Worm (Caenorhabditis elegans) whole organism, L3 larva: ENCODE data around the gene lgc-27.

ENCODE experiments used
- R02D3.7 ChIP-seq: fragments of 150-350 bp; optimal IDR thresholded peaks from 2 replicates; lab custom pipeline; 2014; ENCODE audit warnings: missing biosample characterization, missing genetic modification characterization
- ama-1 ChIP-seq: fragments of 150-350 bp; optimal IDR thresholded peaks from 2 replicates; lab custom pipeline; 2018
- ceh-28 ChIP-seq: fragments of 150-350 bp; optimal IDR thresholded peaks from 2 replicates; lab custom pipeline; 2014; ENCODE audit warnings: missing biosample characterization, missing genetic modification reagents, missing genetic modification characterization
- ceh-82 ChIP-seq: fragments of 150-350 bp; optimal IDR thresholded peaks from 2 replicates; lab custom pipeline; 2014; ENCODE audit warnings: missing biosample characterization, missing genetic modification characterization
- daf-12 ChIP-seq: fragments of 150-350 bp; optimal IDR thresholded peaks from 2 replicates; lab custom pipeline; 2014; ENCODE audit warnings: missing biosample characterization, missing genetic modification reagents, missing genetic modification characterization
- egl-27 ChIP-seq: sonication (generic microtip); optimal IDR thresholded peaks from 4 replicates; lab custom pipeline; 2017; ENCODE audit warnings: missing biosample characterization, missing genetic modification reagents, missing genetic modification characterization
- egl-5 ChIP-seq: fragments of 150-350 bp; optimal IDR thresholded peaks from 2 replicates; lab custom pipeline; 2017; ENCODE audit warnings: missing biosample characterization, missing genetic modification reagents, missing genetic modification characterization, inconsistent platforms
- elt-1 ChIP-seq: fragments of 150-350 bp; optimal IDR thresholded peaks from 2 replicates; lab custom pipeline; 2014; ENCODE audit warnings: missing biosample characterization, missing genetic modification characterization
- elt-2 ChIP-seq: sonication (generic microtip); optimal IDR thresholded peaks from 2 replicates; lab custom pipeline; 2016; ENCODE audit warnings: missing genetic modification reagents, mild to moderate bottlenecking, missing genetic modification characterization, missing compliant biosample characterization
- elt-3 ChIP-seq, 3 experiments: fragments of 150-350 bp in 1 of 3; sonication (generic microtip) in 2 of 3; optimal IDR thresholded peaks; 2 replicates in 2 of 3; 4 replicates in 1 of 3; lab custom pipeline; 2014 to 2017; ENCODE audit warnings: missing biosample characterization in 3 of 3, missing genetic modification characterization in 3 of 3
- eor-1 ChIP-seq, 2 experiments: fragments of 150-350 bp; optimal IDR thresholded peaks; 2 replicates each; lab custom pipeline; 2014 to 2018; ENCODE audit warnings: missing biosample characterization in 2 of 2, missing genetic modification characterization in 2 of 2
- fkh-10 ChIP-seq: sonication (generic microtip); optimal IDR thresholded peaks from 2 replicates; lab custom pipeline; 2017; ENCODE audit warnings: missing biosample characterization, missing genetic modification reagents, missing genetic modification characterization
- fkh-2 ChIP-seq: fragments of 150-350 bp; optimal IDR thresholded peaks from 2 replicates; lab custom pipeline; 2014; ENCODE audit warnings: missing biosample characterization, missing genetic modification reagents, missing genetic modification characterization
- fos-1 ChIP-seq: fragments of 150-350 bp; optimal IDR thresholded peaks from 2 replicates; lab custom pipeline; 2014; ENCODE audit warnings: missing biosample characterization, missing genetic modification characterization
- jun-1 ChIP-seq: fragments of 150-350 bp; optimal IDR thresholded peaks from 2 replicates; lab custom pipeline; 2014; ENCODE audit warnings: missing biosample characterization, missing genetic modification reagents, missing genetic modification characterization
- lin-15B ChIP-seq: fragments of 150-350 bp; optimal IDR thresholded peaks from 2 replicates; lab custom pipeline; 2014; ENCODE audit warnings: missing biosample characterization, missing genetic modification characterization
- lin-39 ChIP-seq: fragments of 150-350 bp; optimal IDR thresholded peaks from 2 replicates; lab custom pipeline; 2018; ENCODE audit warnings: missing biosample characterization, missing genetic modification reagents, missing genetic modification characterization
- lsy-12 ChIP-seq: sonication (generic microtip); optimal IDR thresholded peaks from 2 replicates; lab custom pipeline; 2016; ENCODE audit warnings: mild to moderate bottlenecking, missing genetic modification characterization, missing compliant biosample characterization
- mdl-1 ChIP-seq: fragments of 150-350 bp; optimal IDR thresholded peaks from 2 replicates; lab custom pipeline; 2014; ENCODE audit warnings: missing biosample characterization, missing genetic modification characterization
- mml-1 ChIP-seq: fragments of 150-350 bp; sonication (generic microtip); optimal IDR thresholded peaks from 3 replicates; lab custom pipeline; 2014; ENCODE audit warnings: missing biosample characterization, missing genetic modification characterization
- nfya-1 ChIP-seq: sonication (generic microtip); optimal IDR thresholded peaks from 2 replicates; lab custom pipeline; 2017; ENCODE audit warnings: missing genetic modification characterization, mild to moderate bottlenecking, missing compliant biosample characterization, antibody characterized with exemption, moderate library complexity; ENCODE audit not compliant: insufficient read depth
- nhr-11 ChIP-seq: fragments of 150-350 bp; optimal IDR thresholded peaks from 2 replicates; lab custom pipeline; 2014; ENCODE audit warnings: missing biosample characterization, missing genetic modification characterization
- nhr-23 ChIP-seq: fragments of 150-350 bp; optimal IDR thresholded peaks from 2 replicates; lab custom pipeline; 2014; ENCODE audit warnings: missing biosample characterization, missing genetic modification reagents, missing genetic modification characterization
- nhr-237 ChIP-seq: fragments of 150-350 bp; optimal IDR thresholded peaks from 2 replicates; lab custom pipeline; 2014; ENCODE audit warnings: missing biosample characterization, missing genetic modification characterization
- nhr-25 ChIP-seq: sonication (generic microtip); optimal IDR thresholded peaks from 2 replicates; lab custom pipeline; 2017; ENCODE audit warnings: missing biosample characterization, missing genetic modification characterization
- nhr-28 ChIP-seq: fragments of 150-350 bp; optimal IDR thresholded peaks from 2 replicates; lab custom pipeline; 2014; ENCODE audit warnings: missing biosample characterization, missing genetic modification characterization
- nhr-43 ChIP-seq: sonication (generic microtip); optimal IDR thresholded peaks from 2 replicates; lab custom pipeline; 2016; ENCODE audit warnings: mild to moderate bottlenecking, missing genetic modification characterization, missing compliant biosample characterization; ENCODE audit not compliant: poor library complexity, severe bottlenecking
- nhr-67 ChIP-seq: fragments of 150-350 bp; optimal IDR thresholded peaks from 2 replicates; lab custom pipeline; 2014; ENCODE audit warnings: missing biosample characterization, missing genetic modification characterization
- nhr-76 ChIP-seq: fragments of 150-350 bp; sonication (generic microtip); optimal IDR thresholded peaks from 5 replicates; lab custom pipeline; 2014; ENCODE audit warnings: missing biosample characterization, missing genetic modification characterization
- nhr-77 ChIP-seq: fragments of 150-350 bp; optimal IDR thresholded peaks from 2 replicates; lab custom pipeline; 2014; ENCODE audit warnings: missing biosample characterization, missing genetic modification characterization
- pha-4 ChIP-seq: fragments of 150-350 bp; optimal IDR thresholded peaks from 2 replicates; lab custom pipeline; 2014; ENCODE audit warnings: missing biosample characterization, missing genetic modification reagents, missing genetic modification characterization
- pqm-1 ChIP-seq: fragments of 150-350 bp; optimal IDR thresholded peaks from 2 replicates; lab custom pipeline; 2017; ENCODE audit warnings: missing biosample characterization, missing genetic modification characterization, inconsistent platforms
- skn-1 ChIP-seq: fragments of 150-350 bp; optimal IDR thresholded peaks from 2 replicates; lab custom pipeline; 2014; ENCODE audit warnings: missing biosample characterization, missing genetic modification characterization
- snpc-4 ChIP-seq: fragments of 150-350 bp; optimal IDR thresholded peaks from 2 replicates; lab custom pipeline; 2014; ENCODE audit warnings: missing biosample characterization, missing genetic modification characterization
- unc-39 ChIP-seq: sonication (generic microtip); optimal IDR thresholded peaks from 4 replicates; lab custom pipeline; 2017; ENCODE audit warnings: missing biosample characterization, missing genetic modification characterization
- unc-62 ChIP-seq: fragments of 150-350 bp; sonication (generic microtip); optimal IDR thresholded peaks from 4 replicates; lab custom pipeline; 2014; ENCODE audit warnings: missing biosample characterization, missing genetic modification reagents, missing genetic modification characterization
- zag-1 ChIP-seq: fragments of 150-350 bp; optimal IDR thresholded peaks from 2 replicates; lab custom pipeline; 2014; ENCODE audit warnings: missing biosample characterization, missing genetic modification characterization
- ztf-11 ChIP-seq: fragments of 150-350 bp; optimal IDR thresholded peaks from 2 replicates; lab custom pipeline; 2014; ENCODE audit warnings: missing biosample characterization, missing genetic modification characterization
- ztf-4 ChIP-seq: fragments of 150-350 bp; optimal IDR thresholded peaks from 2 replicates; lab custom pipeline; 2014; ENCODE audit warnings: missing biosample characterization, missing genetic modification characterization

Gene lgc-27

DNA sequence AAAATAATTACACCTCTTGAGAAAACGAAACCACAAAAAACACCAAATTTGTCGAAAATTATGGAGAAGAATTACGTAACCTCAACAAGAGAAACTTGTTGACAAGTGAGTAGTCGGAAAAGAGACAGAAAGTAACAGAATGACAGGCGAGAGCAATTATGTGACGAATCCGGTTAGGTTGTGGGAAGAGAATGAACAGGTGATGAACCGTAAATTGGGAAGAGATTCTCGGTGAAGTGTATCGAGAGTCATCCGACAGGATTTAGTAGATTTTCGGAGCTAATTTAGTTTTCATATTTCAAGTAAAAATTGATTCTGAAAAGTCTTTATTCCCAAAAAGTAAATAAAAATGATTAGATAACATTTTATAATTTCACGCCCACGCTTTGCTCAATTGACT lies 32.5 kb downstream of the lgc-27 start, which contains the start of gene T05A7.7:
Gene T05A7.7 (minus strand): TSS at position 101 of the 400 bp plus-strand sequence.
- TF ChIP-seq pha-4 (no peak), snpc-4 (tag; lab: Kevin White, UChicago) (no peak), ama-1 (lab: Kevin White, UChicago) (no peak), lin-15B (tag; lab: Kevin White, UChicago) (no peak), R02D3.7 (tag; lab: Kevin White, UChicago) (no peak), skn-1 (tag; lab: Kevin White, UChicago) (no peak), pqm-1 (tag; lab: Kevin White, UChicago) (no peak), ztf-4 (tag; lab: Kevin White, UChicago) (no peak), nhr-67 (tag; lab: Kevin White, UChicago) (no peak), ztf-11 (no peak), ceh-82 (tag; lab: Kevin White, UChicago) (no peak), nfya-1 (tag; lab: Kevin White, UChicago) (no peak)

DNA sequence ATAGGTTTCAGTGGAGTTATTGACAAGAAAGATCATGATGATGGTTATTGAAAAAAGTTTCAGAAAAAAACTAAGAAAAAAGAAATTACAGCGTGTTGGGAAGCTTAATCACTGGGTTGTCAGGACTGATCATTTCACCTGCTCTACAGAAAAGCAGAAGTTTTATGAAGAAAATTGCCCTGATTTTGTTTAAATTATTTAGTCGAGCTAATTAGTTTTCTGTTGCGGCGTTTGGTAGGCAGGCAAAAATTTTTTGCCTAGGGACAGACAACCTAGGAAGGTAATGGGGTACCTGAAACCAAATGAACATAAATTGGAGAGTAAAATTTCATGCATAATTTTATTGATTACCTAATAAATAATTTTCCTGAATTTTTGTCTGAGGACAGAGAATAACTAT lies 34.8 kb downstream of the lgc-27 start, which contains the start of gene sre-40:
Gene sre-40 (minus strand): TSS at position 101 of the 400 bp plus-strand sequence.
- TF ChIP-seq jun-1 (tag; lab: Kevin White, UChicago) (no peak), mdl-1 (tag; lab: Kevin White, UChicago) (no peak), elt-3 (tag; optimal IDR thresholded peaks at IDR 0.05; lab: Kevin White, UChicago) (no peak), unc-39 (tag; lab: Kevin White, UChicago) (no peak), fos-1 (no peak), eor-1 (tag; optimal IDR thresholded peaks at IDR 0.05; lab: Kevin White, UChicago) (no peak), ceh-28 (tag; lab: Kevin White, UChicago) (no peak), nhr-43 (tag; lab: Kevin White, UChicago) (no peak), elt-2 (no peak), lsy-12 (tag; lab: Kevin White, UChicago) (no peak), ama-1 (lab: Kevin White, UChicago) (no peak), daf-12 (tag; lab: Kevin White, UChicago) (no peak), lin-39 (tag; lab: Kevin White, UChicago) (no peak), zag-1 (tag; lab: Kevin White, UChicago) (no peak), ztf-11 (no peak), nhr-237 (no peak), snpc-4 (tag; lab: Kevin White, UChicago) (no peak), fkh-10 (GFP tag; lab: Kevin White, UChicago) (no peak)

DNA sequence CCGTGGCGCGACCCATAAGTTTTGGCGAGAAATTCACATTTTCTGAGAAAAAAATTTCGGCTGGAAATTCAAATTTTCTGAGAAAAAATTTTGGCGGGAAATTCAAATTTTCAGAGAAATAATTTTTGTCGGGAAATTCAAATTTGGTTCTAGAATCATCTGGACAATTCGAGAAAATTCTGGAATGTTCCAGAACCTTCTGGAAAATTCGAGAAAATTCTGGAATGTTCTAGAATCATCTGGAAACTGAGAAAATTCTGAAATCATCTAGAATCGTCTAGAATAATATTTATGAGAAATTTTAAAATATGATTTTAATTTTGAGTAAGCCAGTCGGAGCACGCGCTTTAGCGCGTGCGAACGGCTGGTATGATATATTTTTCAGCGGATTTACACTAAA lies 36.0 kb downstream of the lgc-27 start:
- TF ChIP-seq jun-1 (tag; lab: Kevin White, UChicago) (no peak), egl-27 (no peak), lin-39 (tag; lab: Kevin White, UChicago) (no peak), unc-39 (tag; lab: Kevin White, UChicago) (no peak), R02D3.7 (tag; lab: Kevin White, UChicago) (no peak)
- TF ChIP-seq, all 47 proteins: peak for 0

DNA sequence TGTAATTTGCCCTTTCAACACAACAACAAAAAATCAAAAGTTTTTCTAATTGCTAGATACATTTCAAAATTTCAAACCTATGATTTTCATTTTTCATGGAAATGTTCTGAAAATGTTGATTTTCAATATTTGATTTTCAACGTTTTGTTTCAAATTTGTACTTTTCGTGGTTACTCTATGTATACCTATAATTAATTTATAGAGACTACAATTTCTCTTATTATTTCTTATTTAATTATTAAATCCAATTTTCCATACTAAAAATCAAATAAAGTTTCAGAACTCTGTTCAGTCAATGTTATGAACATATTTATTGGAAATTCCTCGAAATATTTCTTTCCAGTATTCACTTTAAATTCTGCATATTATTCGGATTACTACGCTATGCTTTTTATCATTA lies 38.1 kb downstream of the lgc-27 start, which contains the start of gene sre-39:
Gene sre-39 (plus strand): TSS at position 301 of the 400 bp plus-strand sequence.
- TF ChIP-seq ceh-82 (tag; lab: Kevin White, UChicago) (no peak), eor-1 (tag; optimal IDR thresholded peaks at IDR 0.05; lab: Kevin White, UChicago) (no peak), ceh-28 (tag; lab: Kevin White, UChicago) (no peak), elt-3 (tag; optimal IDR thresholded peaks at IDR 0.05; lab: Kevin White, UChicago) (no peak), nhr-25 (tag; lab: Kevin White, UChicago) (no peak)
- TF ChIP-seq, all 47 proteins: peak for 0

DNA sequence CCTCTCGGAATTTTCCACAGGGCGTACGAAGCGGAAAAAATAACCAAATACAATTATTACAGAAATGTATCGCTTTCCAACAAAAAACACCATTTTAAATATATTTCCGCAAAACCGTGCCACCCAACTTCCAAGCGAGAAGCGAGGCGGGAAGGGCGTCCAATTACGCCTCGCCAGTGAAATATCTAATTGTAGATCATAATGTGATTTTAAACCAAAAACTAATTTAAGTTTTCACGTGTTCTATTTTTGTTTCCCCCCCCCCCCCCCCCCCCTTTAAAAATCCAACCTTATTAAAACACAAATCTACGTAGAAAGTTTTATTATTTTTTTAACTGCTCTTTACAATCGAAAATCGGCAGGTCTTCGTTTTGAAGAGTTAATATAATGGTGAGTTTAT lies 40.6 kb downstream of the lgc-27 start, which contains the start of gene F10G7.12:
Gene F10G7.12 (plus strand): TSS at position 301 of the 400 bp plus-strand sequence.
- no peak for TF ChIP-seq nhr-23 (tag; lab: Kevin White, UChicago)
- no peak for TF ChIP-seq lsy-12 (tag; lab: Kevin White, UChicago)
- no peak for TF ChIP-seq mml-1
- TF ChIP-seq elt-2, result no peak
- TF ChIP-seq fkh-10 (GFP tag; lab: Kevin White, UChicago), result no peak
- TF ChIP-seq R02D3.7 (tag; lab: Kevin White, UChicago), result no peak
- no peak for TF ChIP-seq egl-5 (tag; lab: Kevin White, UChicago)
- TF ChIP-seq nhr-77 (tag; lab: Kevin White, UChicago), result no peak
- no peak for TF ChIP-seq elt-1 (tag; lab: Kevin White, UChicago)
- TF ChIP-seq lin-15B (tag; lab: Kevin White, UChicago), result no peak
- TF ChIP-seq nhr-28 (tag; lab: Kevin White, UChicago), result no peak
- TF ChIP-seq fos-1, result no peak
- no peak for TF ChIP-seq nhr-11 (tag; lab: Kevin White, UChicago)
- TF ChIP-seq fkh-2 (tag; lab: Kevin White, UChicago), result no peak
- no peak for TF ChIP-seq daf-12 (tag; lab: Kevin White, UChicago)
- TF ChIP-seq lin-39 (tag; lab: Kevin White, UChicago), result no peak
- TF ChIP-seq nhr-43 (tag; lab: Kevin White, UChicago), result no peak
- TF ChIP-seq unc-62, result no peak
- TF ChIP-seq nhr-76 (tag; lab: Kevin White, UChicago), result no peak
- TF ChIP-seq nhr-25 (tag; lab: Kevin White, UChicago), result no peak
